Worm (Caenorhabditis elegans) whole organism, L2 larva: Measurements from ENCODE around the gene gpa-10.

Experiments used
- F13H6.1 ChIP-seq: sonication (generic microtip); optimal IDR thresholded peaks from 2 replicates; lab custom pipeline; 2016; ENCODE audit warnings: missing genetic modification characterization, missing compliant biosample characterization
- Y55F3AM.14 ChIP-seq: fragments of 200-800 bp; sonication (Bioruptor generic); optimal IDR thresholded peaks from 2 replicates; lab custom pipeline; 2018; ENCODE audit warnings: mild to moderate bottlenecking, missing genetic modification characterization, missing compliant biosample characterization
- ZK546.5 ChIP-seq: sonication (generic microtip); optimal IDR thresholded peaks from 2 replicates; lab custom pipeline; 2017; ENCODE audit warnings: missing biosample characterization, missing genetic modification characterization
- alr-1 ChIP-seq: fragments of 150-350 bp; optimal IDR thresholded peaks from 2 replicates; lab custom pipeline; 2014; ENCODE audit warnings: missing biosample characterization, missing genetic modification characterization
- aly-2 ChIP-seq: fragments of 150-350 bp; optimal IDR thresholded peaks from 2 replicates; lab custom pipeline; 2014; ENCODE audit warnings: missing biosample characterization, missing genetic modification characterization
- ama-1 ChIP-seq: fragments of 150-350 bp; optimal IDR thresholded peaks from 2 replicates; lab custom pipeline; 2018; ENCODE audit warnings: inconsistent platforms
- ceh-16 ChIP-seq: fragments of 150-350 bp; optimal IDR thresholded peaks from 2 replicates; lab custom pipeline; 2014; ENCODE audit warnings: missing biosample characterization, missing genetic modification characterization
- ceh-82 ChIP-seq: fragments of 150-350 bp; optimal IDR thresholded peaks from 2 replicates; lab custom pipeline; 2014; ENCODE audit warnings: missing biosample characterization, missing genetic modification characterization
- elt-1 ChIP-seq: fragments of 150-350 bp; optimal IDR thresholded peaks from 2 replicates; lab custom pipeline; 2014; ENCODE audit warnings: missing biosample characterization, missing genetic modification characterization
- elt-3 ChIP-seq: sonication (generic microtip); optimal IDR thresholded peaks from 2 replicates; lab custom pipeline; 2017; ENCODE audit warnings: missing biosample characterization, missing genetic modification characterization
- fos-1 ChIP-seq: fragments of 150-350 bp; optimal IDR thresholded peaks from 2 replicates; lab custom pipeline; 2014; ENCODE audit warnings: missing biosample characterization, missing genetic modification characterization
- gmeb-1 ChIP-seq: fragments of 150-350 bp; optimal IDR thresholded peaks from 2 replicates; lab custom pipeline; 2014; ENCODE audit warnings: missing biosample characterization, missing genetic modification characterization
- lin-11 ChIP-seq: fragments of 150-350 bp; sonication (generic microtip); optimal IDR thresholded peaks from 2 replicates; lab custom pipeline; 2014; ENCODE audit warnings: missing biosample characterization, missing genetic modification characterization, inconsistent platforms, mixed read lengths
- lin-13 ChIP-seq: fragments of 150-350 bp; optimal IDR thresholded peaks from 2 replicates; lab custom pipeline; 2014; ENCODE audit warnings: missing biosample characterization, missing genetic modification reagents, missing genetic modification characterization
- lin-39 ChIP-seq: fragments of 150-350 bp; optimal IDR thresholded peaks from 2 replicates; lab custom pipeline; 2014; ENCODE audit warnings: missing biosample characterization, missing genetic modification reagents, missing genetic modification characterization
- mab-5 ChIP-seq: fragments of 150-350 bp; optimal IDR thresholded peaks from 2 replicates; lab custom pipeline; 2014; ENCODE audit warnings: missing biosample characterization, missing genetic modification characterization
- mdl-1 ChIP-seq, 2 experiments: fragments of 150-350 bp in 1 of 2; sonication (generic microtip) in 1 of 2; optimal IDR thresholded peaks; 2 replicates each; lab custom pipeline; 2017; ENCODE audit warnings: missing biosample characterization in 2 of 2, missing genetic modification characterization in 2 of 2
- nhr-10 ChIP-seq: sonication (generic microtip); optimal IDR thresholded peaks from 2 replicates; lab custom pipeline; 2017; ENCODE audit warnings: missing biosample characterization, missing genetic modification characterization
- nhr-12 ChIP-seq: fragments of 150-350 bp; optimal IDR thresholded peaks from 2 replicates; lab custom pipeline; 2014; ENCODE audit warnings: missing biosample characterization, missing genetic modification characterization
- nhr-129 ChIP-seq: fragments of 150-350 bp; optimal IDR thresholded peaks from 2 replicates; lab custom pipeline; 2014; ENCODE audit warnings: missing biosample characterization, missing genetic modification characterization
- nhr-237 ChIP-seq: fragments of 150-350 bp; optimal IDR thresholded peaks from 2 replicates; lab custom pipeline; 2014; ENCODE audit warnings: missing biosample characterization, missing genetic modification characterization
- nhr-77 ChIP-seq: fragments of 150-350 bp; optimal IDR thresholded peaks from 2 replicates; lab custom pipeline; 2014; ENCODE audit warnings: missing biosample characterization, missing genetic modification characterization
- peb-1 ChIP-seq: fragments of 150-350 bp; optimal IDR thresholded peaks from 2 replicates; lab custom pipeline; 2014; ENCODE audit warnings: missing biosample characterization, missing genetic modification characterization
- sem-4 ChIP-seq: fragments of 150-350 bp; optimal IDR thresholded peaks from 2 replicates; lab custom pipeline; 2014; ENCODE audit warnings: missing biosample characterization, missing genetic modification reagents, missing genetic modification characterization
- skn-1 ChIP-seq: sonication (generic microtip); optimal IDR thresholded peaks from 2 replicates; lab custom pipeline; 2017; ENCODE audit warnings: missing biosample characterization, missing genetic modification characterization
- sma-3 ChIP-seq: sonication (generic microtip); optimal IDR thresholded peaks from 2 replicates; lab custom pipeline; 2016; ENCODE audit warnings: missing genetic modification reagents, missing genetic modification characterization, missing compliant biosample characterization
- sma-9 ChIP-seq, 2 experiments: fragments of 150-350 bp in 1 of 2; sonication (generic microtip) in 1 of 2; optimal IDR thresholded peaks; 2 replicates each; lab custom pipeline; 2014 to 2016; ENCODE audit warnings: missing genetic modification characterization in 2 of 2, mild to moderate bottlenecking in 1 of 2, missing biosample characterization in 1 of 2, missing compliant biosample characterization in 1 of 2, missing genetic modification reagents in 1 of 2, moderate library complexity in 1 of 2
- snpc-4 ChIP-seq: fragments of 150-350 bp; optimal IDR thresholded peaks from 2 replicates; lab custom pipeline; 2014; ENCODE audit warnings: missing biosample characterization, missing genetic modification characterization
- unc-62 ChIP-seq: fragments of 150-350 bp; optimal IDR thresholded peaks from 2 replicates; lab custom pipeline; 2014; ENCODE audit warnings: missing biosample characterization, missing genetic modification reagents, missing genetic modification characterization
- zag-1 ChIP-seq: fragments of 150-350 bp; optimal IDR thresholded peaks from 2 replicates; lab custom pipeline; 2014; ENCODE audit warnings: missing biosample characterization, missing genetic modification characterization
- ztf-11 ChIP-seq: sonication (generic microtip); optimal IDR thresholded peaks from 2 replicates; lab custom pipeline; 2017; ENCODE audit warnings: missing biosample characterization, missing genetic modification characterization

gpa-10 gene

DNA sequence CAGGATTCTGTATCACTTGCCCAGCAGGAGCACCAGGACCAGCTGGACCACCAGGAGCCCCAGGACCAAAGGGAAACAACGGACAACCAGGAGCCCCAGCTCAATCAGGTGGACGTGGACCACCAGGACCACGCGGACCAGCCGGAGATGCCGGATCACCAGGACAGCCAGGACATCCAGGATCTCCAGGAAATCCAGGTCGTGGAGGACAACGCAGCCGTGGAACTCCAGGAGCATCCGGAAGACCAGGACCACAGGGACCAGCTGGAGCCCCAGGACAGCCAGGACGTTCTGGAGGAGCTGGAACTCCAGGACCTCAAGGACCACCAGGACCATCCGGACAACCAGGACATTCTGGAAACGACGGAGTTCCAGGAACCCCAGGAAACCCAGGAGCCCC is 18.6 kb downstream of the gpa-10 start:
- no peak for TF ChIP-seq nhr-12 (tag; lab: Kevin White, UChicago)
- no peak for TF ChIP-seq unc-62 (GFP tag; lab: Kevin White, UChicago)
- TF ChIP-seq elt-3 (tag; lab: Kevin White, UChicago) = no peak

DNA sequence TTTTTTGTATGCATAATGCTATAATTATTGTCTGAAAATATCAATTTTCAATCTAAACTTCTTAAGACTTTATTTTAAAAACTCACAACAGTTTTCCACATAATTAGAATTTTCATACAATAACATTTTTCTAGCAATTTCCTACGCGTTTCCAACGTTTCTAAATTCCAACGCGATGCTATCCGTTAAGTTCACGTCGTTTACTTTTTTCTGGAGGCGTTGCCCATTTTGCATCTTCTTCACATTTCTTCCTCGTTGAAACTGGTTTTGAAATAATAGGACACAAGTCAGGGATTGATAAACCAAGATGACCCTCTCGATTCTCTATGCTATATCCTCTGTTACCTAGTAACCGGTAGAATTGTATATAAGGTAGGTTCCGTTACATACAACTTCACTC is 19.4 kb downstream of the gpa-10 start, which contains the start of the genes T15B7.14 and col-143:
T15B7.14 (minus strand) TSS at position 101 of the 400 bp plus-strand sequence.
col-143 (plus strand) TSS at position 394 of the 400 bp plus-strand sequence.
- no peak for TF ChIP-seq gmeb-1 (tag; lab: Kevin White, UChicago)
- no peak for TF ChIP-seq lin-13
- TF ChIP-seq mdl-1 (tag; optimal IDR thresholded peaks at IDR 0.05; lab: Kevin White, UChicago) = no peak
- no peak for TF ChIP-seq elt-3 (tag; lab: Kevin White, UChicago)
- TF ChIP-seq alr-1 (tag; lab: Kevin White, UChicago) = no peak
- no peak for TF ChIP-seq aly-2 (tag; lab: Kevin White, UChicago)
- no peak for TF ChIP-seq zag-1
- TF ChIP-seq skn-1 (tag; lab: Kevin White, UChicago) = no peak
- no peak for TF ChIP-seq ztf-11 (tag; lab: Kevin White, UChicago)
- TF ChIP-seq ama-1 (lab: Kevin White, UChicago) = no peak

DNA sequence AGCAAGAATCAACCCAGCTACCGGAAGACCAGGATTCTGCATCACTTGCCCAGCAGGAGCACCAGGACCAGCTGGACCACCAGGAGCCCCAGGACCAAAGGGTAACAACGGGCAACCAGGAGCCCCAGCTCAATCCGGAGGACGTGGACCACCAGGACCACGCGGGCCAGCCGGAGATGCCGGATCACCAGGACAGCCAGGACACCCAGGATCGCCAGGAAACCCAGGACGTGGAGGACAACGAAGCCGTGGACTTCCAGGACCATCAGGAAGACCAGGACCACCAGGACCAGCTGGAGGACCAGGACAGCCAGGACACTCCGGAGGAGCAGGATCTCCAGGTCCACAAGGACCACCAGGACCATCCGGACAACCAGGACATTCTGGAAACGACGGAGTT is 23.1 kb downstream of the gpa-10 start:
- TF ChIP-seq elt-3 (tag; lab: Kevin White, UChicago) (no peak), sma-9 (GFP tag; optimal IDR thresholded peaks at IDR 0.05; lab: Kevin White, UChicago) (no peak), sma-9 (tag; optimal IDR thresholded peaks at IDR 0.05; lab: Kevin White, UChicago) (no peak), mab-5 (tag; lab: Kevin White, UChicago) (no peak), ZK546.5 (tag; lab: Kevin White, UChicago) (no peak), snpc-4 (tag; lab: Kevin White, UChicago) (no peak), lin-11 (no peak), Y55F3AM.14 (GFP tag; lab: Kevin White, UChicago) (no peak), lin-39 (tag; lab: Kevin White, UChicago) (no peak), fos-1 (no peak), F13H6.1 (no peak), sem-4 (tag; lab: Kevin White, UChicago) (no peak), peb-1 (tag; lab: Kevin White, UChicago) (no peak), ceh-82 (tag; lab: Kevin White, UChicago) (no peak)
- TF ChIP-seq, all 48 proteins: peak for 0

DNA sequence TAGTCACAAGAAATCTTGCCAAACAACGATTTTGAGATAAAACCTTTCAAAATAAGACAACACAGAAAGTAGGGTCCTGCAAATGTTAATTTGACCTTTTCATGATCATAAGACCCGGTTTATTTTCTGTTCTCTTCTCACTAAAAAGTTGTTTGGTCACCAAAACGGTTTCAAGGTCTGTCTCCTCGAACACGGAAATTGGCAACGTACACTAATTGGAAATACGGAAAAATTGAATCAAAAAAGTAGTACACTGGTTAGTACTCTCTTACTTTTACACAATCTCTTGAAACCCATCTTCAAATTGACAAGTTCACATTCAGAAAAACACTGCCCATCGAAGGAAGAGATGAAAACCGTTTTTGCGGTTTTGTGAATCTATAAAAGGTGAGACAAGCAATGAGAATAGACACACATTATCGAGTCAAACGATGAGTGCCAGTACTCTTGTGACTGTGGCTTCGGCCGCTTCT is 23.8 kb downstream of the gpa-10 start, which contains the start of gene col-142:
col-142 (plus strand) TSS at position 423 of the 473 bp plus-strand sequence.
- TF ChIP-seq sma-3 (peak; percentile 8), nhr-77 (no peak)

DNA sequence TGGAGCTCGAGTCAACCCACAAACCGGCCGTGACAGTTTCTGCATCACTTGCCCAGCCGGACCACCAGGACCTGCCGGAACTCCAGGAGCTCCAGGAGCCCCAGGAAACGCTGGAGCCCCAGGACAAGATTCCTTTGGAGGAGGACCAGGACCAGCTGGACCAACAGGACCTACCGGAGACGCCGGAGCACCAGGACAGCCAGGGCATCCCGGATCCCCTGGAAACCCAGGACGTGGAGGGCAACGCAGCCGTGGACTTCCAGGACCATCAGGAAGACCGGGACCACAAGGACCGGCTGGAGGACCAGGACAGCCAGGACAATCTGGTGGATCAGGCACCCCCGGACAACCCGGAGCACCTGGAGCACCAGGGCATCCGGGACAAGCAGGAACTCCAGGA is 24.5 kb downstream of the gpa-10 start:
- TF ChIP-seq elt-1 (tag; lab: Kevin White, UChicago) = no peak
- no peak for TF ChIP-seq mdl-1 (tag; optimal IDR thresholded peaks at IDR 0.05; lab: Kevin White, UChicago)
- no peak for TF ChIP-seq nhr-129 (tag; lab: Kevin White, UChicago)
- no peak for TF ChIP-seq fos-1
- TF ChIP-seq nhr-237 (tag; lab: Kevin White, UChicago) = no peak
- no peak for TF ChIP-seq ceh-16 (tag; lab: Kevin White, UChicago)
- no peak for TF ChIP-seq nhr-12 (tag; lab: Kevin White, UChicago)
- no peak for TF ChIP-seq snpc-4 (tag; lab: Kevin White, UChicago)
- no peak for TF ChIP-seq nhr-10 (tag; lab: Kevin White, UChicago)

DNA sequence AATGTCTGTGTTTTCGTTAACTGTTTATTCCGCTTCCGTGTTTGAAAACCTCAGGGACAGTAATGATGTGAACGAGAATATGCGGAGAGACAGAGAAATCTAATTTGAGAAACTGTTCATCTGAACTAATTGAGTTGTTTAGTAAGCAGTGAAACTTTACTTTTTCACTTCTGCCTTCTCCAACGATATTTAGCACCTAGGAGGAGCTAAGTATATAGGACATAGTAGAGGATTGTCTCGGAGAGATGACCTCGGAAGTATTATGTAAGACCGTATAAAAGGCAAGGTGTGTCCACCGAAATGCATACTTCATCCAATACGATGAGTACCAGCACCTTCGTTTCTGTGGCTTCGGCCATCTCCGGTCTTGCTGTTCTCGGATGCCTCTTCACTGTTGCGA is 25.2 kb downstream of the gpa-10 start, which contains the start of gene col-141:
col-141 (plus strand) TSS at position 301 of the 400 bp plus-strand sequence.
- TF ChIP-seq elt-3 (tag; lab: Kevin White, UChicago) = no peak
- no peak for TF ChIP-seq sma-3
- no peak for TF ChIP-seq skn-1 (tag; lab: Kevin White, UChicago)
- no peak for TF ChIP-seq nhr-237 (tag; lab: Kevin White, UChicago)
- TF ChIP-seq ceh-16 (tag; lab: Kevin White, UChicago) = no peak
- TF ChIP-seq, all 48 proteins: peak for 0
